Worm (Caenorhabditis elegans) whole organism, young adult: Measurements from ENCODE around the gene str-93.

Experiments used
- F37B4.10 ChIP-seq: fragments of 200-800 bp; sonication (Bioruptor generic); IDR thresholded peaks from 2 replicates; pipeline ENCODE4 v1.3.6; 2022; ENCODE audit warnings: missing genetic modification characterization, missing compliant biosample characterization
- ama-1 ChIP-seq, 3 experiments: fragments of 150-350 bp in 1 of 3; sonication (generic microtip) in 2 of 3; optimal IDR thresholded peaks; 2 replicates each; lab custom pipeline; 2014 to 2018; ENCODE audit warnings: missing biosample characterization in 2 of 3, missing genetic modification characterization in 2 of 3, missing genetic modification reagents in 2 of 3
- gei-17 ChIP-seq: fragments of 200-800 bp; sonication (Bioruptor generic); optimal IDR thresholded peaks from 2 replicates; lab custom pipeline; 2018; ENCODE audit warnings: mild to moderate bottlenecking, missing genetic modification characterization, missing compliant biosample characterization
- hmg-20 ChIP-seq: fragments of 200-800 bp; sonication (Bioruptor generic); IDR thresholded peaks from 2 replicates; pipeline ENCODE4 v1.3.6; 2022; ENCODE audit warnings: missing genetic modification reagents, missing genetic modification characterization, missing compliant biosample characterization
- lin-35 ChIP-seq, 3 experiments: fragments of 150-350 bp in 2 of 3; sonication (generic microtip) in 1 of 3; optimal IDR thresholded peaks; 2 replicates each; lab custom pipeline; 2014 to 2018; ENCODE audit warnings: missing biosample characterization in 3 of 3, missing genetic modification characterization in 3 of 3, missing genetic modification reagents in 3 of 3
- madf-10 ChIP-seq: sonication (generic microtip); optimal IDR thresholded peaks from 2 replicates; lab custom pipeline; 2016; ENCODE audit warnings: mild to moderate bottlenecking, missing genetic modification characterization, missing compliant biosample characterization
- mel-28 ChIP-seq: sonication (generic microtip); optimal IDR thresholded peaks from 2 replicates; lab custom pipeline; 2016; ENCODE audit warnings: borderline replicate concordance, mild to moderate bottlenecking, missing genetic modification characterization, missing compliant biosample characterization
- nhr-179 ChIP-seq: sonication (generic microtip); optimal IDR thresholded peaks from 2 replicates; lab custom pipeline; 2016; ENCODE audit warnings: mild to moderate bottlenecking, missing genetic modification characterization, missing compliant biosample characterization
- snpc-4 ChIP-seq, 5 experiments: fragments of 150-350 bp in 1 of 5; sonication (generic microtip) in 4 of 5; optimal IDR thresholded peaks; 2 replicates each; lab custom pipeline; 2014 to 2018; ENCODE audit warnings: missing genetic modification characterization in 5 of 5, missing biosample characterization in 3 of 5, antibody characterized with exemption in 2 of 5, mild to moderate bottlenecking in 2 of 5, missing compliant biosample characterization in 2 of 5, missing genotype in 2 of 5, moderate library complexity in 2 of 5, missing genetic modification reagents in 1 of 5
- unc-130 ChIP-seq: sonication (generic microtip); optimal IDR thresholded peaks from 2 replicates; lab custom pipeline; 2016; ENCODE audit warnings: missing genetic modification reagents, missing genetic modification characterization, missing compliant biosample characterization
- unc-62 ChIP-seq: fragments of 150-350 bp; optimal IDR thresholded peaks from 2 replicates; lab custom pipeline; 2014; ENCODE audit warnings: missing biosample characterization, missing genetic modification reagents, missing genetic modification characterization
- zfh-2 ChIP-seq: fragments of 200-800 bp; sonication (Bioruptor generic); conservative IDR thresholded peaks from 2 replicates; pipeline ENCODE4 v1.3.6; 2022; ENCODE audit warnings: missing genetic modification reagents, missing genetic modification characterization, missing compliant biosample characterization
- ztf-22 ChIP-seq: fragments of 200-800 bp; sonication (Bioruptor generic); optimal IDR thresholded peaks from 2 replicates; lab custom pipeline; 2018; ENCODE audit warnings: mild to moderate bottlenecking, missing genetic modification characterization, moderate library complexity, missing compliant biosample characterization

- TF ChIP-seq mel-28 (tag; lab: Kevin White, UChicago) (no peak), snpc-4 (GFP tag; optimal IDR thresholded peaks at IDR 0.05; lab: Kevin White, UChicago) (no peak), snpc-4 (tag; optimal IDR thresholded peaks at IDR 0.05; lab: Kevin White, UChicago) (no peak), ama-1 (optimal IDR thresholded peaks at IDR 0.05; lab: Kevin White, UChicago) (no peak), ama-1 (GFP tag; optimal IDR thresholded peaks at IDR 0.05; lab: Kevin White, UChicago) (no peak), F37B4.10 (GFP tag; lab: Robert Waterston, UW) (no peak), madf-10 (tag; lab: Kevin White, UChicago) (no peak), gei-17 (GFP tag; lab: Kevin White, UChicago) (no peak), ztf-22 (no peak), zfh-2 (GFP tag; lab: Robert Waterston, UW) (no peak), hmg-20 (no peak), unc-130 (GFP tag; lab: Kevin White, UChicago) (no peak), nhr-179 (tag; lab: Kevin White, UChicago) (no peak), lin-35 (GFP tag; optimal IDR thresholded peaks at IDR 0.05; lab: Kevin White, UChicago) (no peak), unc-62 (no peak)
Observed at ce11 chrV:17668531-17668930, 4.7 kb downstream of the str-93 start, which contains the start of gene str-89.
